Fruit fly (Drosophila melanogaster): ENCODE results near the gene CG31142.

CG31142 gene

dm6 chr3R:23947002-23947401 is 18.0 kb downstream of the CG31142 start (continued):
- no peak for TF ChIP-seq ap (GFP tag; IDR thresholded peaks at IDR 0.05)
- no peak for TF ChIP-seq CG16813 (GFP tag; IDR thresholded peaks at IDR 0.05; ENCODE audit: partially characterized antibody)
- TF ChIP-seq h (optimal IDR thresholded peaks at IDR 0.05), result no peak
- no peak for TF ChIP-seq crc (GFP tag; optimal IDR thresholded peaks at IDR 0.05)
- TF ChIP-seq CG14050 (GFP tag; IDR thresholded peaks at IDR 0.05), result no peak
- no peak for TF ChIP-seq cg (GFP tag; optimal IDR thresholded peaks at IDR 0.05)
- TF ChIP-seq CG13287 (GFP tag; IDR thresholded peaks at IDR 0.05; ENCODE audit: partially characterized antibody), result no peak
- TF ChIP-seq Opbp (GFP tag; IDR thresholded peaks at IDR 0.05; ENCODE audit: partially characterized antibody), result no peak
- TF ChIP-seq bigmax (GFP tag; optimal IDR thresholded peaks at IDR 0.05), result no peak
- TF ChIP-seq hkb (optimal IDR thresholded peaks at IDR 0.05), result no peak
- 0 out of 2 replicates have a peak, but pooled peaks have one; percentile 15 for TF ChIP-seq hkb (GFP tag; IDR thresholded peaks at IDR 0.05)
- TF ChIP-seq MBD-R2 (GFP tag; IDR thresholded peaks at IDR 0.05), result no peak
- TF ChIP-seq tin (GFP tag; optimal IDR thresholded peaks at IDR 0.05), result no peak
- no peak for TF ChIP-seq CG7556 (GFP tag; optimal IDR thresholded peaks at IDR 0.05)
- no peak for TF ChIP-seq CG30403 (GFP tag; optimal IDR thresholded peaks at IDR 0.05)
- no peak for TF ChIP-seq CG10267 (tag; optimal IDR thresholded peaks at IDR 0.05)
- TF ChIP-seq exex (tag; optimal IDR thresholded peaks at IDR 0.05), result peak; percentile 8
- TF ChIP-seq Ssrp (tag; optimal IDR thresholded peaks at IDR 0.05), result no peak
- no peak for TF ChIP-seq CG8281 (tag; optimal IDR thresholded peaks at IDR 0.05)
- no peak for TF ChIP-seq emc (GFP tag; optimal IDR thresholded peaks at IDR 0.05)
- TF ChIP-seq NC2β (GFP tag; optimal IDR thresholded peaks at IDR 0.05), result no peak
- TF ChIP-seq toy (GFP tag; IDR thresholded peaks at IDR 0.05), result no peak
- TF ChIP-seq gce (GFP tag; IDR thresholded peaks at IDR 0.05), result no peak
- TF ChIP-seq gt (GFP tag; IDR thresholded peaks at IDR 0.05), result no peak
- TF ChIP-seq fd102C (GFP tag; optimal IDR thresholded peaks at IDR 0.05), result no peak
- TF ChIP-seq CG9932 (GFP tag; IDR thresholded peaks at IDR 0.05), result 0 out of 2 replicates have a peak, but pooled peaks have one; percentile 11
- TF ChIP-seq pros (GFP tag; optimal IDR thresholded peaks at IDR 0.05), result no peak
- TF ChIP-seq CG1647 (GFP tag; optimal IDR thresholded peaks at IDR 0.05), result no peak
- no peak for TF ChIP-seq Xbp1 (GFP tag; optimal IDR thresholded peaks at IDR 0.05)
- TF ChIP-seq gsb (GFP tag; IDR thresholded peaks at IDR 0.05), result no peak
- no peak for TF ChIP-seq CG32532 (GFP tag; IDR thresholded peaks at IDR 0.05)
- no peak for TF ChIP-seq C15 (GFP tag; IDR thresholded peaks at IDR 0.05)
- TF ChIP-seq NFAT (GFP tag; IDR thresholded peaks at IDR 0.05), result no peak
- TF ChIP-seq CG11504 (tag; optimal IDR thresholded peaks at IDR 0.05), result no peak
- peak; percentile 54 for TF ChIP-seq CrebB (tag; optimal IDR thresholded peaks at IDR 0.05)
- TF ChIP-seq Atf3 (GFP tag; optimal IDR thresholded peaks at IDR 0.05), result no peak
- TF ChIP-seq CG13296 (GFP tag; optimal IDR thresholded peaks at IDR 0.05), result peak; percentile 29
- no peak for TF ChIP-seq Atf-2 (GFP tag; optimal IDR thresholded peaks at IDR 0.05)
- no peak for TF ChIP-seq CG10979 (tag; optimal IDR thresholded peaks at IDR 0.05)
- TF ChIP-seq sd (tag; optimal IDR thresholded peaks at IDR 0.05), result no peak
- TF ChIP-seq CG7928 (GFP tag; optimal IDR thresholded peaks at IDR 0.05), result no peak
- TF ChIP-seq sens (GFP tag), result no peak
- TF ChIP-seq Elba2 (GFP tag; optimal IDR thresholded peaks at IDR 0.05), result no peak
- no peak for TF ChIP-seq CG32767 (GFP tag; IDR thresholded peaks at IDR 0.05)
- no peak for TF ChIP-seq dmrt99B (tag; optimal IDR thresholded peaks at IDR 0.05)
- no peak for TF ChIP-seq tio (GFP tag; optimal IDR thresholded peaks at IDR 0.05)
- no peak for TF ChIP-seq Dip3 (GFP tag; optimal IDR thresholded peaks at IDR 0.05)
- no peak for TF ChIP-seq Sin3A (optimal IDR thresholded peaks at IDR 0.05)
- TF ChIP-seq CG17361 (GFP tag; IDR thresholded peaks at IDR 0.05), result no peak
- no peak for TF ChIP-seq CTCF (GFP tag; optimal IDR thresholded peaks at IDR 0.05)
- no peak for TF ChIP-seq CG10565 (GFP tag; optimal IDR thresholded peaks at IDR 0.05)
- no peak for TF ChIP-seq psq (GFP tag; optimal IDR thresholded peaks at IDR 0.05)
- TF ChIP-seq ttk (GFP tag; IDR thresholded peaks at IDR 0.05), result no peak
- TF ChIP-seq wor (GFP tag; IDR thresholded peaks at IDR 0.05), result no peak
- no peak for TF ChIP-seq maf-S (GFP tag; optimal IDR thresholded peaks at IDR 0.05)

Data from whole organism, embryonic.